Worm (Caenorhabditis elegans) whole organism, L2 larva: ENCODE results near the gene C34F11.1.
A peak's percentile ranks its signal among the peaks of the same experiment; 100 is the strongest.

ENCODE experiments used
- C34F6.9 ChIP-seq: fragments of 150-350 bp; optimal IDR thresholded peaks from 2 replicates; lab custom pipeline; 2014; ENCODE audit warnings: missing biosample characterization, missing genetic modification characterization
- F13H6.1 ChIP-seq: sonication (generic microtip); optimal IDR thresholded peaks from 2 replicates; lab custom pipeline; 2016; ENCODE audit warnings: missing genetic modification characterization, missing compliant biosample characterization
- R02D3.7 ChIP-seq: fragments of 150-350 bp; optimal IDR thresholded peaks from 2 replicates; lab custom pipeline; 2014; ENCODE audit warnings: missing biosample characterization, missing genetic modification characterization
- Y55F3AM.14 ChIP-seq: fragments of 200-800 bp; sonication (Bioruptor generic); optimal IDR thresholded peaks from 2 replicates; lab custom pipeline; 2018; ENCODE audit warnings: mild to moderate bottlenecking, missing genetic modification characterization, missing compliant biosample characterization
- ZK546.5 ChIP-seq: sonication (generic microtip); optimal IDR thresholded peaks from 2 replicates; lab custom pipeline; 2017; ENCODE audit warnings: missing biosample characterization, missing genetic modification characterization
- alr-1 ChIP-seq: fragments of 150-350 bp; optimal IDR thresholded peaks from 2 replicates; lab custom pipeline; 2014; ENCODE audit warnings: missing biosample characterization, missing genetic modification characterization
- aly-2 ChIP-seq: fragments of 150-350 bp; optimal IDR thresholded peaks from 2 replicates; lab custom pipeline; 2014; ENCODE audit warnings: missing biosample characterization, missing genetic modification characterization
- blmp-1 ChIP-seq: sonication (generic microtip); optimal IDR thresholded peaks from 2 replicates; lab custom pipeline; 2017; ENCODE audit warnings: missing genetic modification characterization, mild to moderate bottlenecking, missing compliant biosample characterization, antibody characterized with exemption, moderate library complexity; ENCODE audit not compliant: insufficient read depth
- ceh-82 ChIP-seq: fragments of 150-350 bp; optimal IDR thresholded peaks from 2 replicates; lab custom pipeline; 2014; ENCODE audit warnings: missing biosample characterization, missing genetic modification characterization
- dmd-4 ChIP-seq: sonication (generic microtip); optimal IDR thresholded peaks from 2 replicates; lab custom pipeline; 2017; ENCODE audit warnings: missing biosample characterization, missing genetic modification characterization
- egl-27 ChIP-seq: sonication (generic microtip); optimal IDR thresholded peaks from 3 replicates; lab custom pipeline; 2017; ENCODE audit warnings: missing biosample characterization, missing genetic modification reagents, missing genetic modification characterization
- fos-1 ChIP-seq: fragments of 150-350 bp; optimal IDR thresholded peaks from 2 replicates; lab custom pipeline; 2014; ENCODE audit warnings: missing biosample characterization, missing genetic modification characterization
- lin-11 ChIP-seq: fragments of 150-350 bp; sonication (generic microtip); optimal IDR thresholded peaks from 2 replicates; lab custom pipeline; 2014; ENCODE audit warnings: missing biosample characterization, missing genetic modification characterization, inconsistent platforms, mixed read lengths
- lin-13 ChIP-seq: fragments of 150-350 bp; optimal IDR thresholded peaks from 2 replicates; lab custom pipeline; 2014; ENCODE audit warnings: missing biosample characterization, missing genetic modification reagents, missing genetic modification characterization
- lin-39 ChIP-seq: fragments of 150-350 bp; optimal IDR thresholded peaks from 2 replicates; lab custom pipeline; 2014; ENCODE audit warnings: missing biosample characterization, missing genetic modification reagents, missing genetic modification characterization
- mab-5 ChIP-seq: fragments of 150-350 bp; optimal IDR thresholded peaks from 2 replicates; lab custom pipeline; 2014; ENCODE audit warnings: missing biosample characterization, missing genetic modification characterization
- mbf-1 ChIP-seq: sonication (generic microtip); optimal IDR thresholded peaks from 2 replicates; lab custom pipeline; 2017; ENCODE audit warnings: missing biosample characterization, missing genetic modification characterization
- mdl-1 ChIP-seq, 2 experiments: fragments of 150-350 bp in 1 of 2; sonication (generic microtip) in 1 of 2; optimal IDR thresholded peaks; 2 replicates each; lab custom pipeline; 2017; ENCODE audit warnings: missing biosample characterization in 2 of 2, missing genetic modification characterization in 2 of 2
- nhr-11 ChIP-seq: fragments of 150-350 bp; optimal IDR thresholded peaks from 2 replicates; lab custom pipeline; 2014; ENCODE audit warnings: missing biosample characterization, missing genetic modification characterization
- nhr-129 ChIP-seq: fragments of 150-350 bp; optimal IDR thresholded peaks from 2 replicates; lab custom pipeline; 2014; ENCODE audit warnings: missing biosample characterization, missing genetic modification characterization
- nhr-21 ChIP-seq: fragments of 150-350 bp; optimal IDR thresholded peaks from 2 replicates; lab custom pipeline; 2014; ENCODE audit warnings: missing biosample characterization, missing genetic modification characterization
- nhr-23 ChIP-seq: fragments of 150-350 bp; optimal IDR thresholded peaks from 2 replicates; lab custom pipeline; 2014; ENCODE audit warnings: missing biosample characterization, missing genetic modification reagents, missing genetic modification characterization
- nhr-237 ChIP-seq: fragments of 150-350 bp; optimal IDR thresholded peaks from 2 replicates; lab custom pipeline; 2014; ENCODE audit warnings: missing biosample characterization, missing genetic modification characterization
- nhr-25 ChIP-seq: fragments of 150-350 bp; sonication (generic microtip); optimal IDR thresholded peaks from 3 replicates; lab custom pipeline; 2014; ENCODE audit warnings: missing biosample characterization, missing genetic modification characterization
- nhr-6 ChIP-seq: fragments of 150-350 bp; optimal IDR thresholded peaks from 2 replicates; lab custom pipeline; 2014; ENCODE audit warnings: missing biosample characterization, missing genetic modification characterization
- nhr-77 ChIP-seq: fragments of 150-350 bp; optimal IDR thresholded peaks from 2 replicates; lab custom pipeline; 2014; ENCODE audit warnings: missing biosample characterization, missing genetic modification characterization
- peb-1 ChIP-seq: fragments of 150-350 bp; optimal IDR thresholded peaks from 2 replicates; lab custom pipeline; 2014; ENCODE audit warnings: missing biosample characterization, missing genetic modification characterization
- sem-4 ChIP-seq: fragments of 150-350 bp; optimal IDR thresholded peaks from 2 replicates; lab custom pipeline; 2014; ENCODE audit warnings: missing biosample characterization, missing genetic modification reagents, missing genetic modification characterization
- skn-1 ChIP-seq: sonication (generic microtip); optimal IDR thresholded peaks from 2 replicates; lab custom pipeline; 2017; ENCODE audit warnings: missing biosample characterization, missing genetic modification characterization
- sma-3 ChIP-seq: sonication (generic microtip); optimal IDR thresholded peaks from 2 replicates; lab custom pipeline; 2016; ENCODE audit warnings: missing genetic modification reagents, missing genetic modification characterization, missing compliant biosample characterization
- sma-9 ChIP-seq, 2 experiments: fragments of 150-350 bp in 1 of 2; sonication (generic microtip) in 1 of 2; optimal IDR thresholded peaks; 2 replicates each; lab custom pipeline; 2014 to 2016; ENCODE audit warnings: missing genetic modification characterization in 2 of 2, mild to moderate bottlenecking in 1 of 2, missing biosample characterization in 1 of 2, missing compliant biosample characterization in 1 of 2, missing genetic modification reagents in 1 of 2, moderate library complexity in 1 of 2
- snpc-4 ChIP-seq: fragments of 150-350 bp; optimal IDR thresholded peaks from 2 replicates; lab custom pipeline; 2014; ENCODE audit warnings: missing biosample characterization, missing genetic modification characterization
- unc-55 ChIP-seq: fragments of 150-350 bp; sonication (generic microtip); optimal IDR thresholded peaks from 3 replicates; lab custom pipeline; 2014; ENCODE audit warnings: missing biosample characterization, missing genetic modification reagents, missing genetic modification characterization
- unc-62 ChIP-seq: fragments of 150-350 bp; optimal IDR thresholded peaks from 2 replicates; lab custom pipeline; 2014; ENCODE audit warnings: missing biosample characterization, missing genetic modification reagents, missing genetic modification characterization
- zag-1 ChIP-seq: fragments of 150-350 bp; optimal IDR thresholded peaks from 2 replicates; lab custom pipeline; 2014; ENCODE audit warnings: missing biosample characterization, missing genetic modification characterization
- ztf-1 ChIP-seq: fragments of 200-800 bp; sonication (Bioruptor generic); conservative IDR thresholded peaks from 2 replicates; pipeline ENCODE4 v1.3.6; 2022; ENCODE audit warnings: missing genetic modification characterization, missing compliant biosample characterization
- ztf-11 ChIP-seq: sonication (generic microtip); optimal IDR thresholded peaks from 2 replicates; lab custom pipeline; 2017; ENCODE audit warnings: missing biosample characterization, missing genetic modification characterization
- ztf-4 ChIP-seq: fragments of 150-350 bp; optimal IDR thresholded peaks from 2 replicates; lab custom pipeline; 2014; ENCODE audit warnings: missing biosample characterization, missing genetic modification characterization

C34F11.1 gene

ce11 chrII:5187469-5187868 lies 25.3 kb upstream of the C34F11.1 start, which contains the start of gene crh-2:
crh-2 (minus strand) TSS chrII:5187569.
- TF ChIP-seq R02D3.7 (tag; lab: Kevin White, UChicago) (no peak), peb-1 (tag; lab: Kevin White, UChicago) (no peak), ztf-1 (no peak), ceh-82 (no peak), Y55F3AM.14 (GFP tag; lab: Kevin White, UChicago) (no peak), mab-5 (tag; lab: Kevin White, UChicago) (no peak), F13H6.1 (no peak), ztf-4 (tag; lab: Kevin White, UChicago) (no peak), mbf-1 (tag; lab: Kevin White, UChicago) (no peak), fos-1 (no peak), ztf-11 (tag; lab: Kevin White, UChicago) (no peak), nhr-237 (tag; lab: Kevin White, UChicago) (no peak), aly-2 (tag; lab: Kevin White, UChicago) (no peak), C34F6.9 (no peak), ZK546.5 (tag; lab: Kevin White, UChicago) (no peak), lin-13 (GFP tag; lab: Kevin White, UChicago) (no peak)

ce11 chrII:5187934-5188333 lies 24.8 kb upstream of the C34F11.1 start:
- TF ChIP-seq snpc-4 (tag; lab: Kevin White, UChicago): no peak
- TF ChIP-seq ztf-4 (tag; lab: Kevin White, UChicago): no peak
- TF ChIP-seq skn-1 (tag; lab: Kevin White, UChicago): no peak
- no peak for TF ChIP-seq nhr-23
- no peak for TF ChIP-seq nhr-129 (tag; lab: Kevin White, UChicago)
- TF ChIP-seq lin-13 (GFP tag; lab: Kevin White, UChicago): no peak
- no peak for TF ChIP-seq unc-55 (GFP tag; lab: Kevin White, UChicago)
- no peak for TF ChIP-seq mbf-1 (tag; lab: Kevin White, UChicago)
- TF ChIP-seq nhr-25 (tag; lab: Kevin White, UChicago): no peak
- no peak for TF ChIP-seq nhr-6
- no peak for TF ChIP-seq sma-3
- TF ChIP-seq egl-27 (tag; lab: Kevin White, UChicago): no peak
- no peak for TF ChIP-seq nhr-77 (tag; lab: Kevin White, UChicago)
- TF ChIP-seq blmp-1 (tag; lab: Kevin White, UChicago): no peak
- no peak for TF ChIP-seq mdl-1 (tag; optimal IDR thresholded peaks at IDR 0.05; lab: Kevin White, UChicago)
- no peak for TF ChIP-seq unc-62 (GFP tag; lab: Kevin White, UChicago)
- no peak for TF ChIP-seq lin-39 (tag; lab: Kevin White, UChicago)
- TF ChIP-seq, all 48 proteins: peak for 0

ce11 chrII:5191766-5192165 lies 21.0 kb upstream of the C34F11.1 start:
- TF ChIP-seq blmp-1 (tag; lab: Kevin White, UChicago): no peak
- TF ChIP-seq mdl-1 (tag; optimal IDR thresholded peaks at IDR 0.05; lab: Kevin White, UChicago): no peak
- no peak for TF ChIP-seq skn-1 (tag; lab: Kevin White, UChicago)
- TF ChIP-seq unc-62 (GFP tag; lab: Kevin White, UChicago): no peak
- peak; percentile 97 for TF ChIP-seq fos-1
- TF ChIP-seq egl-27 (tag; lab: Kevin White, UChicago): no peak
- TF ChIP-seq F13H6.1: peak; percentile 52
- no peak for TF ChIP-seq aly-2 (tag; lab: Kevin White, UChicago)
- TF ChIP-seq nhr-11: no peak
- no peak for TF ChIP-seq lin-13 (GFP tag; lab: Kevin White, UChicago)
- TF ChIP-seq ztf-11 (tag; lab: Kevin White, UChicago): no peak
- TF ChIP-seq sma-9 (GFP tag; optimal IDR thresholded peaks at IDR 0.05; lab: Kevin White, UChicago): peak; percentile 44
- no peak for TF ChIP-seq sma-9 (tag; optimal IDR thresholded peaks at IDR 0.05; lab: Kevin White, UChicago)

ce11 chrII:5194066-5194465 lies 18.7 kb upstream of the C34F11.1 start, which contains the start of gene msp-49:
msp-49 (plus strand) TSS chrII:5194366.
- TF ChIP-seq sem-4 (tag; lab: Kevin White, UChicago) (no peak), lin-13 (GFP tag; lab: Kevin White, UChicago) (no peak), sma-9 (GFP tag; optimal IDR thresholded peaks at IDR 0.05; lab: Kevin White, UChicago) (no peak), sma-9 (tag; optimal IDR thresholded peaks at IDR 0.05; lab: Kevin White, UChicago) (no peak), zag-1 (tag; lab: Kevin White, UChicago) (no peak), skn-1 (tag; lab: Kevin White, UChicago) (no peak), alr-1 (tag; lab: Kevin White, UChicago) (no peak), ztf-1 (no peak), nhr-21 (no peak), nhr-11 (no peak), lin-11 (no peak), dmd-4 (tag; lab: Kevin White, UChicago) (no peak), C34F6.9 (no peak), ztf-4 (tag; lab: Kevin White, UChicago) (no peak), mdl-1 (tag; optimal IDR thresholded peaks at IDR 0.05; lab: Kevin White, UChicago) (no peak), nhr-129 (tag; lab: Kevin White, UChicago) (no peak)
- TF ChIP-seq, all 48 proteins: peak for 0
